Worm (Caenorhabditis elegans): ENCODE data around the gene lsd-1.

- TF ChIP-seq fkh-10 (GFP tag; optimal IDR thresholded peaks at IDR 0.05) (no peak), pha-4 (tag; optimal IDR thresholded peaks at IDR 0.05) (no peak), pqm-1 (tag; optimal IDR thresholded peaks at IDR 0.05) (peak; percentile 3), unc-39 (tag; optimal IDR thresholded peaks at IDR 0.05) (no peak), nhr-77 (tag; optimal IDR thresholded peaks at IDR 0.05) (no peak), elt-3 (tag; optimal IDR thresholded peaks at IDR 0.05) (no peak), nhr-237 (tag; optimal IDR thresholded peaks at IDR 0.05) (no peak), nhr-12 (tag; optimal IDR thresholded peaks at IDR 0.05) (no peak), nhr-76 (tag; optimal IDR thresholded peaks at IDR 0.05) (no peak), daf-12 (tag; optimal IDR thresholded peaks at IDR 0.05) (no peak), ztf-4 (tag; optimal IDR thresholded peaks at IDR 0.05) (no peak)
These were observed 23.4 kb upstream of the lsd-1 start for ce11 chrX:11925243-11925642.
